Worm (Caenorhabditis elegans) whole organism, L2 larva: ENCODE measurements around the gene polg-1.

Source experiments
- C34F6.9 ChIP-seq: fragments of 150-350 bp; optimal IDR thresholded peaks from 2 replicates; lab custom pipeline; 2014; ENCODE audit warnings: missing biosample characterization, missing genetic modification characterization
- F13H6.1 ChIP-seq: sonication (generic microtip); optimal IDR thresholded peaks from 2 replicates; lab custom pipeline; 2016; ENCODE audit warnings: missing genetic modification characterization, missing compliant biosample characterization
- R02D3.7 ChIP-seq: fragments of 150-350 bp; optimal IDR thresholded peaks from 2 replicates; lab custom pipeline; 2014; ENCODE audit warnings: missing biosample characterization, missing genetic modification characterization
- Y55F3AM.14 ChIP-seq: fragments of 200-800 bp; sonication (Bioruptor generic); optimal IDR thresholded peaks from 2 replicates; lab custom pipeline; 2018; ENCODE audit warnings: mild to moderate bottlenecking, missing genetic modification characterization, missing compliant biosample characterization
- ZK546.5 ChIP-seq: sonication (generic microtip); optimal IDR thresholded peaks from 2 replicates; lab custom pipeline; 2017; ENCODE audit warnings: missing biosample characterization, missing genetic modification characterization
- alr-1 ChIP-seq: fragments of 150-350 bp; optimal IDR thresholded peaks from 2 replicates; lab custom pipeline; 2014; ENCODE audit warnings: missing biosample characterization, missing genetic modification characterization
- aly-2 ChIP-seq: fragments of 150-350 bp; optimal IDR thresholded peaks from 2 replicates; lab custom pipeline; 2014; ENCODE audit warnings: missing biosample characterization, missing genetic modification characterization
- ama-1 ChIP-seq: fragments of 150-350 bp; optimal IDR thresholded peaks from 2 replicates; lab custom pipeline; 2018; ENCODE audit warnings: inconsistent platforms
- blmp-1 ChIP-seq: sonication (generic microtip); optimal IDR thresholded peaks from 2 replicates; lab custom pipeline; 2017; ENCODE audit warnings: missing genetic modification characterization, mild to moderate bottlenecking, missing compliant biosample characterization, antibody characterized with exemption, moderate library complexity; ENCODE audit not compliant: insufficient read depth
- ceh-16 ChIP-seq: fragments of 150-350 bp; optimal IDR thresholded peaks from 2 replicates; lab custom pipeline; 2014; ENCODE audit warnings: missing biosample characterization, missing genetic modification characterization
- ceh-82 ChIP-seq: fragments of 150-350 bp; optimal IDR thresholded peaks from 2 replicates; lab custom pipeline; 2014; ENCODE audit warnings: missing biosample characterization, missing genetic modification characterization
- crh-2 ChIP-seq: sonication (generic microtip); optimal IDR thresholded peaks from 2 replicates; lab custom pipeline; 2017; ENCODE audit warnings: missing biosample characterization, missing genetic modification characterization
- dmd-4 ChIP-seq: sonication (generic microtip); optimal IDR thresholded peaks from 2 replicates; lab custom pipeline; 2017; ENCODE audit warnings: missing biosample characterization, missing genetic modification characterization
- egl-27 ChIP-seq: sonication (generic microtip); optimal IDR thresholded peaks from 3 replicates; lab custom pipeline; 2017; ENCODE audit warnings: missing biosample characterization, missing genetic modification reagents, missing genetic modification characterization
- elt-1 ChIP-seq: fragments of 150-350 bp; optimal IDR thresholded peaks from 2 replicates; lab custom pipeline; 2014; ENCODE audit warnings: missing biosample characterization, missing genetic modification characterization
- elt-3 ChIP-seq: sonication (generic microtip); optimal IDR thresholded peaks from 2 replicates; lab custom pipeline; 2017; ENCODE audit warnings: missing biosample characterization, missing genetic modification characterization
- fos-1 ChIP-seq: fragments of 150-350 bp; optimal IDR thresholded peaks from 2 replicates; lab custom pipeline; 2014; ENCODE audit warnings: missing biosample characterization, missing genetic modification characterization
- gmeb-1 ChIP-seq: fragments of 150-350 bp; optimal IDR thresholded peaks from 2 replicates; lab custom pipeline; 2014; ENCODE audit warnings: missing biosample characterization, missing genetic modification characterization
- lin-11 ChIP-seq: fragments of 150-350 bp; sonication (generic microtip); optimal IDR thresholded peaks from 2 replicates; lab custom pipeline; 2014; ENCODE audit warnings: missing biosample characterization, missing genetic modification characterization, inconsistent platforms, mixed read lengths
- lin-13 ChIP-seq: fragments of 150-350 bp; optimal IDR thresholded peaks from 2 replicates; lab custom pipeline; 2014; ENCODE audit warnings: missing biosample characterization, missing genetic modification reagents, missing genetic modification characterization
- lin-39 ChIP-seq: fragments of 150-350 bp; optimal IDR thresholded peaks from 2 replicates; lab custom pipeline; 2014; ENCODE audit warnings: missing biosample characterization, missing genetic modification reagents, missing genetic modification characterization
- lsy-2 ChIP-seq, 2 experiments: fragments of 150-350 bp in 1 of 2; sonication (generic microtip) in 1 of 2; optimal IDR thresholded peaks; 2 replicates each; lab custom pipeline; 2014 to 2017; ENCODE audit warnings: missing biosample characterization in 2 of 2, missing genetic modification characterization in 2 of 2
- mab-5 ChIP-seq: fragments of 150-350 bp; optimal IDR thresholded peaks from 2 replicates; lab custom pipeline; 2014; ENCODE audit warnings: missing biosample characterization, missing genetic modification characterization
- mbf-1 ChIP-seq: sonication (generic microtip); optimal IDR thresholded peaks from 2 replicates; lab custom pipeline; 2017; ENCODE audit warnings: missing biosample characterization, missing genetic modification characterization
- mdl-1 ChIP-seq, 2 experiments: fragments of 150-350 bp in 1 of 2; sonication (generic microtip) in 1 of 2; optimal IDR thresholded peaks; 2 replicates each; lab custom pipeline; 2017; ENCODE audit warnings: missing biosample characterization in 2 of 2, missing genetic modification characterization in 2 of 2
- nhr-10 ChIP-seq: sonication (generic microtip); optimal IDR thresholded peaks from 2 replicates; lab custom pipeline; 2017; ENCODE audit warnings: missing biosample characterization, missing genetic modification characterization
- nhr-11 ChIP-seq: fragments of 150-350 bp; optimal IDR thresholded peaks from 2 replicates; lab custom pipeline; 2014; ENCODE audit warnings: missing biosample characterization, missing genetic modification characterization
- nhr-12 ChIP-seq: fragments of 150-350 bp; optimal IDR thresholded peaks from 2 replicates; lab custom pipeline; 2014; ENCODE audit warnings: missing biosample characterization, missing genetic modification characterization
- nhr-129 ChIP-seq: fragments of 150-350 bp; optimal IDR thresholded peaks from 2 replicates; lab custom pipeline; 2014; ENCODE audit warnings: missing biosample characterization, missing genetic modification characterization
- nhr-21 ChIP-seq: fragments of 150-350 bp; optimal IDR thresholded peaks from 2 replicates; lab custom pipeline; 2014; ENCODE audit warnings: missing biosample characterization, missing genetic modification characterization
- nhr-23 ChIP-seq: fragments of 150-350 bp; optimal IDR thresholded peaks from 2 replicates; lab custom pipeline; 2014; ENCODE audit warnings: missing biosample characterization, missing genetic modification reagents, missing genetic modification characterization
- nhr-237 ChIP-seq: fragments of 150-350 bp; optimal IDR thresholded peaks from 2 replicates; lab custom pipeline; 2014; ENCODE audit warnings: missing biosample characterization, missing genetic modification characterization
- nhr-25 ChIP-seq: fragments of 150-350 bp; sonication (generic microtip); optimal IDR thresholded peaks from 3 replicates; lab custom pipeline; 2014; ENCODE audit warnings: missing biosample characterization, missing genetic modification characterization
- nhr-6 ChIP-seq: fragments of 150-350 bp; optimal IDR thresholded peaks from 2 replicates; lab custom pipeline; 2014; ENCODE audit warnings: missing biosample characterization, missing genetic modification characterization
- nhr-77 ChIP-seq: fragments of 150-350 bp; optimal IDR thresholded peaks from 2 replicates; lab custom pipeline; 2014; ENCODE audit warnings: missing biosample characterization, missing genetic modification characterization
- peb-1 ChIP-seq: fragments of 150-350 bp; optimal IDR thresholded peaks from 2 replicates; lab custom pipeline; 2014; ENCODE audit warnings: missing biosample characterization, missing genetic modification characterization
- sem-4 ChIP-seq: fragments of 150-350 bp; optimal IDR thresholded peaks from 2 replicates; lab custom pipeline; 2014; ENCODE audit warnings: missing biosample characterization, missing genetic modification reagents, missing genetic modification characterization
- skn-1 ChIP-seq: sonication (generic microtip); optimal IDR thresholded peaks from 2 replicates; lab custom pipeline; 2017; ENCODE audit warnings: missing biosample characterization, missing genetic modification characterization
- sma-3 ChIP-seq: sonication (generic microtip); optimal IDR thresholded peaks from 2 replicates; lab custom pipeline; 2016; ENCODE audit warnings: missing genetic modification reagents, missing genetic modification characterization, missing compliant biosample characterization
- sma-9 ChIP-seq, 2 experiments: fragments of 150-350 bp in 1 of 2; sonication (generic microtip) in 1 of 2; optimal IDR thresholded peaks; 2 replicates each; lab custom pipeline; 2014 to 2016; ENCODE audit warnings: missing genetic modification characterization in 2 of 2, mild to moderate bottlenecking in 1 of 2, missing biosample characterization in 1 of 2, missing compliant biosample characterization in 1 of 2, missing genetic modification reagents in 1 of 2, moderate library complexity in 1 of 2
- snpc-4 ChIP-seq: fragments of 150-350 bp; optimal IDR thresholded peaks from 2 replicates; lab custom pipeline; 2014; ENCODE audit warnings: missing biosample characterization, missing genetic modification characterization
- unc-39 ChIP-seq: fragments of 150-350 bp; optimal IDR thresholded peaks from 2 replicates; lab custom pipeline; 2014; ENCODE audit warnings: missing biosample characterization, missing genetic modification characterization
- unc-55 ChIP-seq: fragments of 150-350 bp; sonication (generic microtip); optimal IDR thresholded peaks from 3 replicates; lab custom pipeline; 2014; ENCODE audit warnings: missing biosample characterization, missing genetic modification reagents, missing genetic modification characterization
- unc-62 ChIP-seq: fragments of 150-350 bp; optimal IDR thresholded peaks from 2 replicates; lab custom pipeline; 2014; ENCODE audit warnings: missing biosample characterization, missing genetic modification reagents, missing genetic modification characterization
- zag-1 ChIP-seq: fragments of 150-350 bp; optimal IDR thresholded peaks from 2 replicates; lab custom pipeline; 2014; ENCODE audit warnings: missing biosample characterization, missing genetic modification characterization
- ztf-1 ChIP-seq: fragments of 200-800 bp; sonication (Bioruptor generic); conservative IDR thresholded peaks from 2 replicates; pipeline ENCODE4 v1.3.6; 2022; ENCODE audit warnings: missing genetic modification characterization, missing compliant biosample characterization
- ztf-11 ChIP-seq: sonication (generic microtip); optimal IDR thresholded peaks from 2 replicates; lab custom pipeline; 2017; ENCODE audit warnings: missing biosample characterization, missing genetic modification characterization
- ztf-4 ChIP-seq: fragments of 150-350 bp; optimal IDR thresholded peaks from 2 replicates; lab custom pipeline; 2014; ENCODE audit warnings: missing biosample characterization, missing genetic modification characterization

Gene polg-1

ce11 chrII:12240088-12240487 is 40.3 kb upstream of the polg-1 start, which contains the start of gene txdc-12.1:
txdc-12.1 (plus strand) TSS chrII:12240388.
- TF ChIP-seq fos-1 (tag; lab: Kevin White, UChicago) (no peak), ztf-4 (no peak), ceh-82 (tag; lab: Kevin White, UChicago) (no peak), nhr-23 (tag; lab: Kevin White, UChicago) (no peak), unc-62 (GFP tag; lab: Kevin White, UChicago) (no peak), snpc-4 (tag; lab: Kevin White, UChicago) (no peak), R02D3.7 (tag; lab: Kevin White, UChicago) (no peak), elt-3 (tag; lab: Kevin White, UChicago) (no peak), mdl-1 (tag; optimal IDR thresholded peaks at IDR 0.05; lab: Kevin White, UChicago) (no peak), mab-5 (tag; lab: Kevin White, UChicago) (no peak), nhr-129 (tag; lab: Kevin White, UChicago) (no peak), peb-1 (tag; lab: Kevin White, UChicago) (no peak), ceh-16 (tag; lab: Kevin White, UChicago) (no peak), lsy-2 (tag; optimal IDR thresholded peaks at IDR 0.05; lab: Kevin White, UChicago) (no peak), aly-2 (tag; lab: Kevin White, UChicago) (no peak), crh-2 (tag; lab: Kevin White, UChicago) (no peak), nhr-25 (tag; lab: Kevin White, UChicago) (no peak), sem-4 (tag; lab: Kevin White, UChicago) (no peak), zag-1 (tag; lab: Kevin White, UChicago) (no peak)

- no peak for TF ChIP-seq C34F6.9 (tag; lab: Kevin White, UChicago)
- no peak for TF ChIP-seq lin-11 (tag; lab: Kevin White, UChicago)
- TF ChIP-seq mdl-1 (tag; optimal IDR thresholded peaks at IDR 0.05; lab: Kevin White, UChicago): no peak
- TF ChIP-seq mab-5 (tag; lab: Kevin White, UChicago): no peak
- TF ChIP-seq nhr-10: no peak
- no peak for TF ChIP-seq crh-2 (tag; lab: Kevin White, UChicago)
- no peak for TF ChIP-seq R02D3.7 (tag; lab: Kevin White, UChicago)
- TF ChIP-seq gmeb-1 (tag; lab: Kevin White, UChicago): no peak
- no peak for TF ChIP-seq mbf-1 (tag; lab: Kevin White, UChicago)
- no peak for TF ChIP-seq aly-2 (tag; lab: Kevin White, UChicago)
- no peak for TF ChIP-seq ZK546.5 (tag; lab: Kevin White, UChicago)
- TF ChIP-seq unc-62 (GFP tag; lab: Kevin White, UChicago): no peak
- TF ChIP-seq sem-4 (tag; lab: Kevin White, UChicago): peak; percentile 51
- TF ChIP-seq nhr-23 (tag; lab: Kevin White, UChicago): no peak
- TF ChIP-seq ztf-11: no peak
- no peak for TF ChIP-seq nhr-237 (tag; lab: Kevin White, UChicago)
- TF ChIP-seq Y55F3AM.14 (GFP tag; lab: Kevin White, UChicago): no peak
- no peak for TF ChIP-seq ztf-1
- TF ChIP-seq lsy-2 (tag; optimal IDR thresholded peaks at IDR 0.05; lab: Kevin White, UChicago): peak in 1 of 2 experiments; percentile 28
- TF ChIP-seq nhr-12 (tag; lab: Kevin White, UChicago): no peak
- TF ChIP-seq unc-55 (GFP tag; lab: Kevin White, UChicago): no peak
- TF ChIP-seq ceh-16 (tag; lab: Kevin White, UChicago): peak; percentile 58
- no peak for TF ChIP-seq ceh-82 (tag; lab: Kevin White, UChicago)
- TF ChIP-seq egl-27 (tag; lab: Kevin White, UChicago): no peak
- no peak for TF ChIP-seq unc-39 (tag; lab: Kevin White, UChicago)
- TF ChIP-seq elt-1 (tag; lab: Kevin White, UChicago): peak; percentile 50
- peak; percentile 37 for TF ChIP-seq nhr-21 (tag; lab: Kevin White, UChicago)
- no peak for TF ChIP-seq peb-1 (tag; lab: Kevin White, UChicago)
- TF ChIP-seq ztf-4: no peak
- TF ChIP-seq ama-1 (lab: Kevin White, UChicago): no peak
- TF ChIP-seq zag-1 (tag; lab: Kevin White, UChicago): no peak
- peak; percentile 84 for TF ChIP-seq nhr-25 (tag; lab: Kevin White, UChicago)
- TF ChIP-seq nhr-129 (tag; lab: Kevin White, UChicago): no peak
- TF ChIP-seq sma-9 (GFP tag; optimal IDR thresholded peaks at IDR 0.05; lab: Kevin White, UChicago): no peak
- TF ChIP-seq sma-9 (tag; optimal IDR thresholded peaks at IDR 0.05; lab: Kevin White, UChicago): no peak
- no peak for TF ChIP-seq skn-1 (tag; lab: Kevin White, UChicago)
- TF ChIP-seq nhr-6 (tag; lab: Kevin White, UChicago): no peak
- TF ChIP-seq snpc-4 (tag; lab: Kevin White, UChicago): no peak
- no peak for TF ChIP-seq sma-3 (GFP tag; lab: Kevin White, UChicago)
- TF ChIP-seq nhr-11 (tag; lab: Kevin White, UChicago): no peak
- TF ChIP-seq lin-39 (tag; lab: Kevin White, UChicago): no peak
- TF ChIP-seq lin-13: no peak
- peak; percentile 82 for TF ChIP-seq fos-1 (tag; lab: Kevin White, UChicago)
- no peak for TF ChIP-seq elt-3 (tag; lab: Kevin White, UChicago)
- no peak for TF ChIP-seq dmd-4 (tag; lab: Kevin White, UChicago)
- no peak for TF ChIP-seq alr-1
- TF ChIP-seq F13H6.1: no peak
- peak; percentile 96 for TF ChIP-seq blmp-1
- TF ChIP-seq nhr-77: no peak
These were observed 39.7 kb upstream of the polg-1 start for ce11 chrII:12239449-12239848.
